Worm (Caenorhabditis elegans) whole organism, mixed stage, embryonic: Measurements from ENCODE around the gene F20G2.3.

Experiments
- bed-3 ChIP-seq: fragments of 200-800 bp; sonication (Bioruptor generic); optimal IDR thresholded peaks from 3 replicates; lab custom pipeline; 2018; ENCODE audit warnings: mild to moderate bottlenecking, missing genetic modification characterization, moderate library complexity, missing compliant biosample characterization
- blmp-1 ChIP-seq: fragments of 150-350 bp; optimal IDR thresholded peaks from 2 replicates; lab custom pipeline; 2014; ENCODE audit warnings: missing biosample characterization, missing genetic modification characterization
- drap-1 ChIP-seq: fragments of 200-800 bp; sonication (Bioruptor generic); optimal IDR thresholded peaks from 3 replicates; lab custom pipeline; 2018; ENCODE audit warnings: mild to moderate bottlenecking, missing genetic modification characterization, missing compliant biosample characterization
- elt-1 ChIP-seq: sonication (generic microtip); optimal IDR thresholded peaks from 2 replicates; lab custom pipeline; 2017; ENCODE audit warnings: missing genetic modification characterization, mild to moderate bottlenecking, missing compliant biosample characterization, antibody characterized with exemption, moderate library complexity, borderline replicate concordance; ENCODE audit not compliant: insufficient read depth
- elt-3 ChIP-seq: fragments of 150-350 bp; optimal IDR thresholded peaks from 2 replicates; lab custom pipeline; 2014; ENCODE audit warnings: missing biosample characterization, missing genetic modification characterization
- lsy-2 ChIP-seq: fragments of 150-350 bp; optimal IDR thresholded peaks from 2 replicates; lab custom pipeline; 2014; ENCODE audit warnings: missing biosample characterization, missing genetic modification characterization
- nhr-12 ChIP-seq: fragments of 150-350 bp; optimal IDR thresholded peaks from 2 replicates; lab custom pipeline; 2014; ENCODE audit warnings: missing biosample characterization, missing genetic modification characterization
- nhr-2 ChIP-seq: fragments of 150-350 bp; optimal IDR thresholded peaks from 2 replicates; lab custom pipeline; 2014; ENCODE audit warnings: missing biosample characterization, missing genetic modification characterization
- nhr-237 ChIP-seq: fragments of 150-350 bp; optimal IDR thresholded peaks from 2 replicates; lab custom pipeline; 2014; ENCODE audit warnings: missing biosample characterization, missing genetic modification characterization
- nhr-76 ChIP-seq: sonication (generic microtip); optimal IDR thresholded peaks from 2 replicates; lab custom pipeline; 2017; ENCODE audit warnings: missing biosample characterization, missing genetic modification characterization
- pha-4 ChIP-seq: fragments of 150-350 bp; optimal IDR thresholded peaks from 2 replicates; lab custom pipeline; 2018; ENCODE audit warnings: missing biosample characterization, missing genetic modification reagents, missing genetic modification characterization
- unc-39 ChIP-seq: fragments of 150-350 bp; optimal IDR thresholded peaks from 2 replicates; lab custom pipeline; 2014; ENCODE audit warnings: missing biosample characterization, missing genetic modification characterization
- unc-62 ChIP-seq: fragments of 150-350 bp; optimal IDR thresholded peaks from 2 replicates; lab custom pipeline; 2014; ENCODE audit warnings: missing biosample characterization, missing genetic modification reagents, missing genetic modification characterization

DNA sequence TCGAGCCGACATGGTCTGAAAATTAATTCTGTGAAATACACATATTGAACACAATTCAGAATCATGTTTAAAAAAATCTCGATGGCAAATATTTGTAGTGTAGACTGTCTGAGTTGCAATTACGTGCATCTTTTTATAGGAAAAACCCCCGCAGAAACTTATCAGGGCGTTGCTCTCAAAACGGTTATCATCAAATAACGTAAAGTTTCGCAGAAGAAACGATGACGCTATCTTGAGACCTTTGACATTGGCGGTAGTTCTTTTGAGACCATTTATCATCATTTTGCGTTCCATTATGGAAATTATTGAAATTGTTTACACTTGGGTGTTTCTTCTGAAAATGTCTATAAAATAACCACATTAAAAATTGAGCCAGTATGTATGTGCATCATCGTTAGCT is 37.5 kb downstream of the F20G2.3 start, which contains the start of gene dct-17:
- TF ChIP-seq nhr-12, result no peak
- no peak for TF ChIP-seq nhr-76 (tag; lab: Kevin White, UChicago)
- no peak for TF ChIP-seq pha-4 (tag; lab: Kevin White, UChicago)
- TF ChIP-seq nhr-2 (tag; lab: Kevin White, UChicago), result no peak
- no peak for TF ChIP-seq drap-1 (GFP tag; lab: Kevin White, UChicago)
- no peak for TF ChIP-seq elt-1 (tag; lab: Kevin White, UChicago)
- no peak for TF ChIP-seq bed-3 (GFP tag; lab: Kevin White, UChicago)
- no peak for TF ChIP-seq lsy-2
- no peak for TF ChIP-seq elt-3 (tag; lab: Kevin White, UChicago)
- no peak for TF ChIP-seq unc-39 (tag; lab: Kevin White, UChicago)
- TF ChIP-seq nhr-237 (tag; lab: Kevin White, UChicago), result no peak
- TF ChIP-seq blmp-1 (tag; lab: Kevin White, UChicago), result no peak
- TF ChIP-seq unc-62 (GFP tag; lab: Kevin White, UChicago), result no peak
